Worm (Caenorhabditis elegans): Measurements from ENCODE around the gene C37C3.11.

- TF ChIP-seq zag-1 (tag; optimal IDR thresholded peaks at IDR 0.05), result no peak
- no peak for TF ChIP-seq ceh-28 (tag; optimal IDR thresholded peaks at IDR 0.05)
- no peak for TF ChIP-seq lsy-2 (tag; optimal IDR thresholded peaks at IDR 0.05)
- no peak for TF ChIP-seq nhr-76 (tag; optimal IDR thresholded peaks at IDR 0.05)
- no peak for TF ChIP-seq dpl-1 (GFP tag; optimal IDR thresholded peaks at IDR 0.05)
Observed at ce11 chrV:7826362-7826761, 38.2 kb downstream of the C37C3.11 start.

All from whole organism, L4 larva.